Worm (Caenorhabditis elegans) whole organism, L4 larva: Measurements from ENCODE around the gene F48B9.1.

Experiments
- Y75B8A.6 ChIP-seq: fragments of 200-800 bp; sonication (Bioruptor generic); IDR thresholded peaks from 2 replicates; pipeline ENCODE4 v1.3.6; 2022; ENCODE audit warnings: missing genetic modification reagents, missing genetic modification characterization, missing compliant biosample characterization
- ama-1 ChIP-seq: fragments of 150-350 bp; optimal IDR thresholded peaks from 2 replicates; lab custom pipeline; 2014; ENCODE audit warnings: inconsistent platforms, mixed read lengths
- dpl-1 ChIP-seq: fragments of 150-350 bp; optimal IDR thresholded peaks from 2 replicates; lab custom pipeline; 2014; ENCODE audit warnings: missing biosample characterization, missing genetic modification reagents, missing genetic modification characterization
- egl-27 ChIP-seq: sonication (generic microtip); optimal IDR thresholded peaks from 3 replicates; lab custom pipeline; 2017; ENCODE audit warnings: missing biosample characterization, missing genetic modification reagents, missing genetic modification characterization
- fos-1 ChIP-seq: fragments of 150-350 bp; optimal IDR thresholded peaks from 2 replicates; lab custom pipeline; 2014; ENCODE audit warnings: missing biosample characterization, missing genetic modification characterization
- lin-39 ChIP-seq: fragments of 150-350 bp; optimal IDR thresholded peaks from 2 replicates; lab custom pipeline; 2014; ENCODE audit warnings: missing biosample characterization, missing genetic modification reagents, missing genetic modification characterization
- madf-9 ChIP-seq: fragments of 200-800 bp; sonication (Bioruptor generic); conservative IDR thresholded peaks from 2 replicates; pipeline ENCODE4 v1.3.6; 2022; ENCODE audit warnings: missing genetic modification reagents, missing genetic modification characterization, missing compliant biosample characterization
- mep-1 ChIP-seq: fragments of 150-350 bp; sonication (generic microtip); optimal IDR thresholded peaks from 3 replicates; lab custom pipeline; 2014; ENCODE audit warnings: missing biosample characterization, missing genetic modification characterization
- nhr-10 ChIP-seq: fragments of 150-350 bp; optimal IDR thresholded peaks from 2 replicates; lab custom pipeline; 2014; ENCODE audit warnings: missing biosample characterization, missing genetic modification characterization
- nhr-237 ChIP-seq: sonication (generic microtip); optimal IDR thresholded peaks from 2 replicates; lab custom pipeline; 2017; ENCODE audit warnings: missing biosample characterization, missing genetic modification characterization
- nhr-25 ChIP-seq: sonication (generic microtip); optimal IDR thresholded peaks from 2 replicates; lab custom pipeline; 2017; ENCODE audit warnings: missing genetic modification characterization, mild to moderate bottlenecking, missing compliant biosample characterization, antibody characterized with exemption, moderate library complexity, borderline replicate concordance; ENCODE audit not compliant: insufficient read depth
- nhr-28 ChIP-seq: fragments of 150-350 bp; optimal IDR thresholded peaks from 2 replicates; lab custom pipeline; 2014; ENCODE audit warnings: missing biosample characterization, missing genetic modification characterization
- unc-130 ChIP-seq: sonication (generic microtip); optimal IDR thresholded peaks from 2 replicates; lab custom pipeline; 2016; ENCODE audit warnings: missing genetic modification reagents, missing genetic modification characterization, missing compliant biosample characterization
- ztf-11 ChIP-seq: fragments of 150-350 bp; optimal IDR thresholded peaks from 2 replicates; lab custom pipeline; 2014; ENCODE audit warnings: missing biosample characterization, missing genetic modification characterization

DNA sequence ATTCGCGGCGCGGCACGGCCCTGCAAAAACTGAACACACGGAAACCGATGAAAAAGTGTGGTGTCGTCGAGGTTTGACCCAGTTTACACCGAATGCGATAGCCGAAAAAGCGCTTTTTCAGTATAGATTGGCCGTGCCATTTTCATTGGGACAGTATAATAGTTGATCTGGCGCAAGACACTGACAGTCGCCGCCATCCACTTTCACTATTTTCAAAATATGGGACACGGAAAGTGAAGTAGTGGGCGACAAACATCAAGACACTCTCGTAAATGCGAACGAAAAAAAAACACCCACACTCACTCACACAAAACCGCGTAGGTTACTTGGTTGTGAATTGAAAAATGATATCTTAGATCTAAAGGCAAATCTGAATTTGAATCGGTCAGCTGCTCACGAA, 38.3 kb downstream of the F48B9.1 start:
- TF ChIP-seq dpl-1 (GFP tag; lab: Kevin White, UChicago) (no peak), mep-1 (tag; lab: Kevin White, UChicago) (no peak), fos-1 (no peak), lin-39 (tag; lab: Kevin White, UChicago) (no peak), unc-130 (GFP tag; lab: Kevin White, UChicago) (no peak), nhr-10 (tag; lab: Kevin White, UChicago) (no peak), Y75B8A.6 (no peak), ama-1 (lab: Kevin White, UChicago) (no peak), nhr-28 (peak; percentile 40), nhr-25 (no peak), madf-9 (GFP tag; lab: Robert Waterston, UW) (no peak), nhr-237 (tag; lab: Kevin White, UChicago) (no peak), egl-27 (no peak), ztf-11 (tag; lab: Kevin White, UChicago) (no peak)
